Fruit fly (Drosophila melanogaster): ENCODE measurements around the gene CG14086.

The CG14086 gene

DNA sequence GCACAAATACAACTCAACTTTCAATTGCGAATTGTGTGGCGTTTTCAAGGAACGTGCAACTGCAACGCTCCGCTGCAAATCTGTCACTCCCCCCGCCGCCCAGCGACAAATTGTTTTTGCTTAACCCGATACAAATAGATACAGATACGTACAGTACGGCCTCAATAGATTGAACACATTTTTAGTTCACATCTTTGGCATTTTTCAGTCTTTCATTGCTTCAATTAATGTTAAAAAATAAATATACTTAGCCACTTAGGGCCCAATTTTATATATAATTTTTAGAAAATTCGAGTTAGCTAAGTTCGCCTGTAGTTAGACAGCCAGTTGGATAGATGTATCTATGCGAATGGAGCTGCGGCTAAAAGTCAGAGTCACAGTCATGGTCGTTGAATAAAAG, 50.4 kb downstream of the CG14086 start (continued):
- TF ChIP-seq Trl (optimal IDR thresholded peaks at IDR 0.05) (no peak), Trl (GFP tag; optimal IDR thresholded peaks at IDR 0.05) (no peak), CG4404 (GFP tag; IDR thresholded peaks at IDR 0.05) (no peak), CG18262 (tag; optimal IDR thresholded peaks at IDR 0.05) (no peak), Taf1 (GFP tag; IDR thresholded peaks at IDR 0.05) (no peak)

DNA sequence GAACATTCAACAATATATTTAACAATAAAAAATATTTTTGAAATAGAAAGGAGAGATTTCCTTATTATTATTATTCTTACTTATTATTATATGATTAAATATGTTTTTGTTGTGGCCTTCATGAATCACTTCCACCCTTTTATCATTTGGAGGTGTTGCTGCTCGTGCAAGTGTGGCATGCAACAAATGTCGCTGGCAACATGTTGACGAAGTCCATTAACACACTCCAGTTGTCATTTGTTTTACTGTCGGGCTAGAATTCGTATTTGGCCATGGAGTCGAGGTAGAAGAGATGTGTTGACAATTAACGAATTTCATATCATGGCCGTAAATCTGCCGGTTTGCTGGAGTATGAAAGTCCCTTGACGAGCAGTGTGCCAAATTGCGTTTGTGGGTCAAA, 51.6 kb downstream of the CG14086 start:
- peak; percentile 90 for TF ChIP-seq CG11504 (tag; optimal IDR thresholded peaks at IDR 0.05)
- TF ChIP-seq fd3F (GFP tag; optimal IDR thresholded peaks at IDR 0.05) = no peak
- TF ChIP-seq CG30020 (tag; optimal IDR thresholded peaks at IDR 0.05) = no peak
- no peak for TF ChIP-seq bigmax (GFP tag; optimal IDR thresholded peaks at IDR 0.05)

- TF ChIP-seq CG14965 (GFP tag; optimal IDR thresholded peaks at IDR 0.05; ENCODE audit: borderline replicate concordance) (no peak), Dref (GFP tag; IDR thresholded peaks at IDR 0.05) (0 out of 2 replicates have a peak, but pooled peaks have one; percentile 3), CG3065 (GFP tag; optimal IDR thresholded peaks at IDR 0.05) (no peak), CTCF (GFP tag; optimal IDR thresholded peaks at IDR 0.05) (peak; percentile 58), E2f1 (GFP tag; IDR thresholded peaks at IDR 0.05) (no peak), stwl (tag; optimal IDR thresholded peaks at IDR 0.05) (no peak)
These were observed 52.5 kb downstream of the CG14086 start for dm6 chr3L:19328076-19328475.

- no peak for TF ChIP-seq Hr51 (GFP tag; optimal IDR thresholded peaks at IDR 0.05)
- peak; percentile 41; the same call in 1 of the 2 replicates for TF ChIP-seq Drgx (GFP tag; IDR thresholded peaks at IDR 0.05)
These were observed 53.9 kb downstream of the CG14086 start for dm6 chr3L:19329499-19329898.

Measured in whole organism, embryonic.